Worm (Caenorhabditis elegans): ENCODE data around the gene F14H12.3.
A peak's percentile ranks its signal among the peaks of the same experiment; 100 is the strongest.

F14H12.3 gene

DNA sequence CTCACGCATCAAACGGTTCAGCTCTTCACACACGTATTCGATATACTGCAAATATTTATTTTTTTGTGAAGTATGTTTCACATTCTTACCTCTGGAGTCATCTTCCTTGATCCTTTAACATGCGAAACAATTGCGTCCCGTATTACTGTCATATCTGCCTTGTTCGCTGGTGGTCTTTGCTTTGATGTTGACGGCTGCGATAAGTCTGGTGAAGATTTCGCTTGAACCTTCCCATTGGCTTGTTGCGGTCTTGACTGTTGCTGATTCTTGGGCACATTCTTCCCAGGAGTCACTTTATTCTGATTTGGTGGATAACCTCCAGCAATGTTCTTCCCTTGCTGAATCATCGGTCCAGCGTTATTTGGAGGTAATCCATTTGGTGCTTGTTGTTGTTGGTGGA, 40.8 kb upstream of the F14H12.3 start:
- TF ChIP-seq lin-13 (GFP tag; optimal IDR thresholded peaks at IDR 0.05) = no peak
- no peak for TF ChIP-seq xbp-1 (tag; optimal IDR thresholded peaks at IDR 0.05)
- no peak for TF ChIP-seq ces-1 (GFP tag; optimal IDR thresholded peaks at IDR 0.05)
- no peak for TF ChIP-seq ztf-4 (tag; optimal IDR thresholded peaks at IDR 0.05)
- no peak for TF ChIP-seq nhr-237 (tag; optimal IDR thresholded peaks at IDR 0.05)
- TF ChIP-seq aha-1 (tag; optimal IDR thresholded peaks at IDR 0.05) = no peak
- TF ChIP-seq unc-98 (GFP tag; IDR thresholded peaks at IDR 0.05) = no peak
- TF ChIP-seq ceh-88 (GFP tag; IDR thresholded peaks at IDR 0.05) = no peak
- TF ChIP-seq efl-3 (GFP tag; optimal IDR thresholded peaks at IDR 0.05) = no peak
- TF ChIP-seq rnt-1 (tag; optimal IDR thresholded peaks at IDR 0.05) = no peak

DNA sequence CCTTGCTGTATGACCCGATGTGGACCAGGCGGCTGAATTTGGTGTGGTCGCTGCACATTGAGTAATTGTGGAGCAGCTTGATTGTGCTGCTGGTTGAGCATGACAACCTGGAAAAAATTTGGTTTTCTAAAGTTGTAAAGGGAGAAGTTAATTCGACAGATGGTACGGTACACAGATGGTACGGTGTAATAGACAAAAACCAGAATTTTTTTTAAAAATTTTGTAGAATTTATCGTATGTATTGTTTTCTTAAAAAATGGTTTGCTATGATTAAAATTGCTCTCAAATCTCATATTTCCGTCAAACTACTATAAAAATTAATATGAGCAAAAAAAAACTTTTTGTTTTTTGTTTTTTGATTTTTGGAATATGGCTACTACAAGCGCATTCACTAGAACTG, 37.2 kb upstream of the F14H12.3 start, which contains the start of gene pqn-15:
Gene pqn-15, minus strand, starts transcription at position 101 of the 400 bp plus-strand sequence.
- no peak for TF ChIP-seq nhr-237 (tag; optimal IDR thresholded peaks at IDR 0.05)

DNA sequence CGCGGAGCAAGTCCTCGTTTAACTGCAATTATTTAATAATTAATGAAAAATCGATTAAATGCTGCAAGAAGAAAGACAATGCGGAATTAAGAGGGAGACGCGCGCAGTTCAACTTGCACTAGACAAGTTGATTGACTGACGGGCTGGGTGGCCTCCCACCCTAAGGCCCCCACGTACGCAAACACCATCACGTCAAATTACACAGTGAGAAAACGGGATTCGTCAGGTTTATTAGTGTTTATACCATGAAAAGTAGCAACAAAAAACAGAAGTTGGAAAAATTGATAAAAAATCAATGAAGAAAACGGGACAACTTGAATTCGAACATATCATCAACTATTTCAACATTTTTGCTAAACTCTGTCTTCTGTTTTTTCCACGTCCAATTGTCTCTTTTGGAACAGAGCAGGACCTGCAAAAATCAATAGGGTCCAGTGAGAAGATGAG, 36.4 kb upstream of the F14H12.3 start:
- TF ChIP-seq mab-9 (GFP tag; IDR thresholded peaks at IDR 0.05) (no peak), isw-1 (GFP tag; IDR thresholded peaks at IDR 0.05) (0 out of 2 replicates have a peak, but pooled peaks have one; percentile 15), rnt-1 (tag; optimal IDR thresholded peaks at IDR 0.05) (peak; percentile 47), lin-14 (GFP tag; optimal IDR thresholded peaks at IDR 0.05) (peak; percentile 76), C34B4.2 (tag; optimal IDR thresholded peaks at IDR 0.05) (no peak), egl-13 (tag; optimal IDR thresholded peaks at IDR 0.05) (peak; percentile 15), nhr-84 (tag; optimal IDR thresholded peaks at IDR 0.05) (no peak), unc-30 (tag; optimal IDR thresholded peaks at IDR 0.05) (no peak), zag-1 (tag; optimal IDR thresholded peaks at IDR 0.05) (no peak), fkh-10 (GFP tag; optimal IDR thresholded peaks at IDR 0.05) (no peak), efl-1 (optimal IDR thresholded peaks at IDR 0.05) (peak; percentile 4 to 15), efl-1 (GFP tag; optimal IDR thresholded peaks at IDR 0.05 in 1 of 2) (peak in 1 of 2 experiments; percentile 40), pax-3 (tag; optimal IDR thresholded peaks at IDR 0.05) (no peak), jun-1 (tag; optimal IDR thresholded peaks at IDR 0.05) (no peak), elt-2 (tag; optimal IDR thresholded peaks at IDR 0.05) (peak; percentile 6), efl-3 (GFP tag; optimal IDR thresholded peaks at IDR 0.05) (no peak), snu-23 (GFP tag; optimal IDR thresholded peaks at IDR 0.05) (peak; percentile 58), nhr-90 (tag; optimal IDR thresholded peaks at IDR 0.05; ENCODE audit: poor library complexity) (peak; percentile 18), nhr-28 (tag; optimal IDR thresholded peaks at IDR 0.05) (no peak), vab-15 (tag; optimal IDR thresholded peaks at IDR 0.05) (no peak), unc-62 (GFP tag; optimal IDR thresholded peaks at IDR 0.05) (no peak), ceh-8 (GFP tag; optimal IDR thresholded peaks at IDR 0.05) (no peak), tlp-1 (tag; optimal IDR thresholded peaks at IDR 0.05) (no peak), nhr-47 (tag; optimal IDR thresholded peaks at IDR 0.05) (peak; percentile 55), irx-1 (tag; optimal IDR thresholded peaks at IDR 0.05) (peak; percentile 61), nhr-71 (tag; optimal IDR thresholded peaks at IDR 0.05) (peak; percentile 61), Y116A8C.19 (tag; optimal IDR thresholded peaks at IDR 0.05; ENCODE audit: borderline replicate concordance) (no peak), nhr-76 (tag; optimal IDR thresholded peaks at IDR 0.05) (no peak), ces-1 (GFP tag; optimal IDR thresholded peaks at IDR 0.05) (no peak), skn-1 (tag; optimal IDR thresholded peaks at IDR 0.05) (no peak), lin-35 (GFP tag; optimal IDR thresholded peaks at IDR 0.05) (peak in 1 of 2 experiments; percentile 51), nhr-19 (GFP tag; conservative IDR thresholded peaks at IDR 0.05) (peak; percentile 37; the same call in 1 of the 2 replicates), fkh-8 (tag; optimal IDR thresholded peaks at IDR 0.05) (peak; percentile 26), F16B12.6 (tag; optimal IDR thresholded peaks at IDR 0.05) (peak; percentile 85), aly-2 (tag; optimal IDR thresholded peaks at IDR 0.05) (no peak), sup-37 (GFP tag; optimal IDR thresholded peaks at IDR 0.05) (no peak), hpl-2 (GFP tag; optimal IDR thresholded peaks at IDR 0.05) (no peak), aha-1 (tag; optimal IDR thresholded peaks at IDR 0.05) (no peak), pqm-1 (tag; optimal IDR thresholded peaks at IDR 0.05) (no peak), nhr-20 (tag; optimal IDR thresholded peaks at IDR 0.05) (peak; percentile 54), sox-4 (tag; optimal IDR thresholded peaks at IDR 0.05) (no peak), ceh-90 (tag; optimal IDR thresholded peaks at IDR 0.05) (no peak), lsy-2 (tag; optimal IDR thresholded peaks at IDR 0.05) (peak; percentile 13 to 41), ets-5 (GFP tag; IDR thresholded peaks at IDR 0.05) (no peak)

Data from whole organism, L1 larva.